Worm (Caenorhabditis elegans) whole organism, L4 larva: ENCODE results near the gene nsph-1.1.

Experiments used
- D1046.2 ChIP-seq: fragments of 200-800 bp; sonication (Bioruptor generic); IDR thresholded peaks from 2 replicates; pipeline ENCODE4 v1.3.6; 2022; ENCODE audit warnings: missing genetic modification characterization, missing compliant biosample characterization
- F10B5.3 ChIP-seq: sonication (generic microtip); optimal IDR thresholded peaks from 2 replicates; lab custom pipeline; 2016; ENCODE audit warnings: mild to moderate bottlenecking, missing genetic modification characterization, missing compliant biosample characterization
- F37D6.2 ChIP-seq: sonication (generic microtip); optimal IDR thresholded peaks from 2 replicates; lab custom pipeline; 2016; ENCODE audit warnings: mild to moderate bottlenecking, missing genetic modification characterization, missing compliant biosample characterization
- F44E2.7 ChIP-seq: fragments of 200-800 bp; sonication (Bioruptor generic); IDR thresholded peaks from 2 replicates; pipeline ENCODE4 v2.1.2; 2022; ENCODE audit warnings: missing genetic modification characterization, missing compliant biosample characterization
- T20F7.1 ChIP-seq: fragments of 200-800 bp; sonication (Bioruptor generic); optimal IDR thresholded peaks from 2 replicates; lab custom pipeline; 2018; ENCODE audit warnings: mild to moderate bottlenecking, missing genetic modification characterization, missing compliant biosample characterization
- Y105C5A.15 ChIP-seq: fragments of 200-800 bp; sonication (Bioruptor generic); IDR thresholded peaks from 2 replicates; pipeline ENCODE4 v1.3.6; 2022; ENCODE audit warnings: missing genetic modification characterization, missing compliant biosample characterization
- aly-2 ChIP-seq: sonication (generic microtip); optimal IDR thresholded peaks from 2 replicates; lab custom pipeline; 2018; ENCODE audit warnings: missing biosample characterization, missing genetic modification characterization
- arid-1 ChIP-seq: fragments of 200-800 bp; sonication (Bioruptor generic); conservative IDR thresholded peaks from 2 replicates; pipeline ENCODE4 v1.3.6; 2022; ENCODE audit warnings: missing genetic modification reagents, missing genetic modification characterization, missing compliant biosample characterization
- ceh-28 ChIP-seq: fragments of 150-350 bp; optimal IDR thresholded peaks from 2 replicates; lab custom pipeline; 2014; ENCODE audit warnings: missing biosample characterization, missing genetic modification reagents, missing genetic modification characterization
- daf-16 ChIP-seq, 3 experiments: sonication (generic microtip); optimal IDR thresholded peaks; 2 replicates each; lab custom pipeline; 2016 to 2017; ENCODE audit warnings: missing genetic modification characterization in 3 of 3, missing genetic modification reagents in 3 of 3, mild to moderate bottlenecking in 2 of 3, missing compliant biosample characterization in 2 of 3, missing biosample characterization in 1 of 3, moderate library complexity in 1 of 3
- daf-19 ChIP-seq: fragments of 200-800 bp; sonication (Bioruptor generic); conservative IDR thresholded peaks from 2 replicates; pipeline ENCODE4 v1.3.6; 2022; ENCODE audit warnings: missing genetic modification characterization, missing compliant biosample characterization
- daf-8 ChIP-seq: fragments of 200-800 bp; sonication (Bioruptor generic); IDR thresholded peaks from 2 replicates; pipeline ENCODE4 v1.3.6; 2022; ENCODE audit warnings: missing genetic modification characterization, missing compliant biosample characterization
- dmd-6 ChIP-seq: fragments of 200-800 bp; sonication (Bioruptor generic); IDR thresholded peaks from 2 replicates; pipeline ENCODE4 v1.3.6; 2022; ENCODE audit warnings: missing genetic modification reagents, missing genetic modification characterization, missing compliant biosample characterization
- dmd-8 ChIP-seq: fragments of 200-800 bp; sonication (Bioruptor generic); IDR thresholded peaks from 2 replicates; pipeline ENCODE4 v1.3.6; 2022; ENCODE audit warnings: missing genetic modification characterization, missing compliant biosample characterization
- duxl-1 ChIP-seq: sonication (generic microtip); optimal IDR thresholded peaks from 2 replicates; lab custom pipeline; 2016; ENCODE audit warnings: mild to moderate bottlenecking, missing genetic modification characterization, moderate library complexity, missing compliant biosample characterization; ENCODE audit not compliant: poor library complexity
- dve-1 ChIP-seq: sonication (generic microtip); optimal IDR thresholded peaks from 2 replicates; lab custom pipeline; 2017; ENCODE audit warnings: antibody characterized with exemption, mild to moderate bottlenecking, missing genetic modification characterization, missing compliant biosample characterization; ENCODE audit not compliant: insufficient read depth
- hlh-11 ChIP-seq: fragments of 200-800 bp; sonication (Bioruptor generic); optimal IDR thresholded peaks from 2 replicates; lab custom pipeline; 2018; ENCODE audit warnings: mild to moderate bottlenecking, missing genetic modification characterization, missing compliant biosample characterization
- hlh-30 ChIP-seq: sonication (generic microtip); optimal IDR thresholded peaks from 2 replicates; lab custom pipeline; 2017; ENCODE audit warnings: antibody characterized with exemption, mild to moderate bottlenecking, missing genetic modification characterization, missing compliant biosample characterization; ENCODE audit not compliant: insufficient read depth
- lim-7 ChIP-seq: fragments of 200-800 bp; sonication (Bioruptor generic); IDR thresholded peaks from 2 replicates; pipeline ENCODE4 v1.3.6; 2022; ENCODE audit warnings: missing genetic modification characterization, missing compliant biosample characterization
- lin-13 ChIP-seq: fragments of 150-350 bp; optimal IDR thresholded peaks from 2 replicates; lab custom pipeline; 2014; ENCODE audit warnings: missing biosample characterization, missing genetic modification reagents, missing genetic modification characterization
- lin-38 ChIP-seq: fragments of 200-800 bp; sonication (Bioruptor generic); IDR thresholded peaks from 2 replicates; pipeline ENCODE4 v1.3.6; 2022; ENCODE audit warnings: missing genetic modification reagents, missing genetic modification characterization, missing compliant biosample characterization
- madf-5 ChIP-seq, 2 experiments: fragments of 200-800 bp; sonication (Bioruptor generic); IDR thresholded peaks; 2 replicates each; pipeline ENCODE4 v1.3.6; 2022; ENCODE audit warnings: missing compliant biosample characterization in 2 of 2, missing genetic modification characterization in 2 of 2
- mdl-1 ChIP-seq, 2 experiments: fragments of 150-350 bp in 1 of 2; sonication (generic microtip) in 1 of 2; optimal IDR thresholded peaks; 2 replicates each; lab custom pipeline; 2014 to 2017; ENCODE audit warnings: missing biosample characterization in 2 of 2, missing genetic modification characterization in 2 of 2
- mdt-29 ChIP-seq: fragments of 200-800 bp; sonication (Bioruptor generic); IDR thresholded peaks from 2 replicates; pipeline ENCODE4 v1.3.6; 2022; ENCODE audit warnings: missing genetic modification reagents, missing genetic modification characterization, missing compliant biosample characterization
- mes-2 ChIP-seq: sonication (generic microtip); optimal IDR thresholded peaks from 2 replicates; lab custom pipeline; 2016; ENCODE audit warnings: missing genotype, mild to moderate bottlenecking, missing genetic modification characterization, missing compliant biosample characterization; ENCODE audit not compliant: poor library complexity, severe bottlenecking
- nhr-10 ChIP-seq: fragments of 150-350 bp; optimal IDR thresholded peaks from 2 replicates; lab custom pipeline; 2014; ENCODE audit warnings: missing biosample characterization, missing genetic modification characterization
- nhr-102 ChIP-seq: sonication (generic microtip); optimal IDR thresholded peaks from 2 replicates; lab custom pipeline; 2016; ENCODE audit warnings: mild to moderate bottlenecking, missing genetic modification characterization, moderate library complexity, missing compliant biosample characterization
- nhr-11 ChIP-seq: fragments of 150-350 bp; optimal IDR thresholded peaks from 2 replicates; lab custom pipeline; 2014; ENCODE audit warnings: missing biosample characterization, missing genetic modification characterization
- nhr-111 ChIP-seq: fragments of 200-800 bp; sonication (Bioruptor generic); optimal IDR thresholded peaks from 2 replicates; lab custom pipeline; 2018; ENCODE audit warnings: mild to moderate bottlenecking, missing genetic modification characterization, missing compliant biosample characterization
- nhr-237 ChIP-seq: sonication (generic microtip); optimal IDR thresholded peaks from 2 replicates; lab custom pipeline; 2017; ENCODE audit warnings: missing biosample characterization, missing genetic modification characterization
- nhr-28 ChIP-seq: fragments of 150-350 bp; optimal IDR thresholded peaks from 2 replicates; lab custom pipeline; 2014; ENCODE audit warnings: missing biosample characterization, missing genetic modification characterization
- nhr-48 ChIP-seq: sonication (generic microtip); optimal IDR thresholded peaks from 2 replicates; lab custom pipeline; 2016; ENCODE audit warnings: mild to moderate bottlenecking, missing genetic modification characterization, missing compliant biosample characterization
- nhr-6 ChIP-seq: fragments of 150-350 bp; optimal IDR thresholded peaks from 2 replicates; lab custom pipeline; 2014; ENCODE audit warnings: missing biosample characterization, missing genetic modification characterization
- nhr-76 ChIP-seq: fragments of 150-350 bp; optimal IDR thresholded peaks from 2 replicates; lab custom pipeline; 2014; ENCODE audit warnings: missing biosample characterization, missing genetic modification characterization
- nhr-77 ChIP-seq: fragments of 150-350 bp; optimal IDR thresholded peaks from 2 replicates; lab custom pipeline; 2014; ENCODE audit warnings: missing biosample characterization, missing genetic modification characterization
- php-3 ChIP-seq: fragments of 200-800 bp; sonication (Bioruptor generic); IDR thresholded peaks from 2 replicates; pipeline ENCODE4 v1.3.6; 2022; ENCODE audit warnings: missing genetic modification reagents, missing genetic modification characterization, missing compliant biosample characterization
- pqm-1 ChIP-seq: sonication (generic microtip); optimal IDR thresholded peaks from 2 replicates; lab custom pipeline; 2017; ENCODE audit warnings: missing biosample characterization, missing genetic modification characterization
- unc-39 ChIP-seq: sonication (generic microtip); optimal IDR thresholded peaks from 2 replicates; lab custom pipeline; 2017; ENCODE audit warnings: missing biosample characterization, missing genetic modification characterization
- unc-62 ChIP-seq, 3 experiments: fragments of 150-350 bp in 1 of 3; sonication (generic microtip); optimal IDR thresholded peaks in 2 of 3; peaks in 1 of 3; 1 replicate in 1 of 3; 2 replicates in 2 of 3; lab custom pipeline; 2014 to 2017; ENCODE audit warnings: missing biosample characterization in 3 of 3, missing genetic modification characterization in 3 of 3, missing genetic modification reagents in 3 of 3, missing genotype in 1 of 3
- vab-7 ChIP-seq: fragments of 200-800 bp; sonication (Bioruptor generic); IDR thresholded peaks from 2 replicates; pipeline ENCODE4 v1.3.6; 2022; ENCODE audit warnings: missing genetic modification reagents, missing genetic modification characterization, missing compliant biosample characterization
- zag-1 ChIP-seq: fragments of 150-350 bp; optimal IDR thresholded peaks from 2 replicates; lab custom pipeline; 2014; ENCODE audit warnings: missing biosample characterization, missing genetic modification characterization
- zip-11 ChIP-seq: fragments of 200-800 bp; sonication (Bioruptor generic); IDR thresholded peaks from 2 replicates; pipeline ENCODE4 v1.3.6; 2022; ENCODE audit warnings: missing genetic modification characterization, missing compliant biosample characterization

nsph-1.1 gene

DNA sequence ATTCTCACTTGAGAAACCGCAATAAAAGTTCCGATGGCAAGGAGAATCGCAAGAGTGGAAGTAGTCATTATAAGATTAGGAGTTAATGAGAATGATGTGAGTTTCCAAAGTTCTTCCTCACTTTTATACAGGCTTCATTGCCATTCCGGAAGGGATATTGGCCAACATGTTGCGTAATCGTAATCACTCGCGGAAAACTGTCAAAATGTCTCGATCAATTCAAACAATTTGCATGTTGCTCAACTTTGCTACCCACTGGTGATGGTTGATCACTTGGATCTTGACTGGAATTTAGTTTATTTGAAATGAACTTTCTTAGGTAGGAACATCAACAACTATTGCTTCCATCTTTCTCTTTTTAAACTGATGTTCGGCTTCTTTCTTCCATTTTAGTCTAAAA lies 29.1 kb upstream of the nsph-1.1 start, which contains the start of gene idpb-4:
Gene idpb-4, minus strand, starts transcription at position 101 of the 400 bp plus-strand sequence.
- TF ChIP-seq hlh-30 (tag; lab: Kevin White, UChicago) (no peak), zag-1 (tag; lab: Kevin White, UChicago) (no peak), daf-8 (GFP tag; lab: Robert Waterston, UW) (no peak), ceh-28 (tag; lab: Kevin White, UChicago) (no peak), daf-16 (GFP tag; optimal IDR thresholded peaks at IDR 0.05; lab: Kevin White, UChicago) (no peak), daf-16 (tag; optimal IDR thresholded peaks at IDR 0.05; lab: Kevin White, UChicago) (no peak), nhr-76 (tag; lab: Kevin White, UChicago) (no peak), nhr-237 (tag; lab: Kevin White, UChicago) (no peak), php-3 (GFP tag; lab: Robert Waterston, UW) (no peak), mdt-29 (GFP tag; lab: Robert Waterston, UW) (no peak)

DNA sequence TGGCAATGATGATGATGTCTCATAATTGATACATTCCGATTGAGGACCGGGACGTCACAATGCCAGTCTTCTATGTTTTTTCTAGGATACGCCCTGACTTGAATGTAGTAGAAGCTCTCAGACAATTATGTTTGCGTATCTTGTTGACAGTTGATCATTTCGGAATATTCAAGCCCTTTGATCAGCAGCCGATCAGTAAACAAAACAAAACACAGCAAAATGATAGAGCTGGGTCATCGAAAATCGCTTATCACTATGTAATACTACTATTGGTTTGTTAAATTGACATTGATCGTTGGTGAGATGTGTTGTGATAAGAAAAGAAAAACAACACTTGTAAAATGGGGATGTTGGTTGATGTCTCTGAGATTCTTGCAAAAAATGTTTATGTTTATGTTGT lies 28.3 kb upstream of the nsph-1.1 start:
- TF ChIP-seq dve-1 = peak; percentile 49
- TF ChIP-seq Y105C5A.15 (GFP tag; lab: Robert Waterston, UW) = no peak
- peak; percentile 20 for TF ChIP-seq hlh-11 (tag; lab: Kevin White, UChicago)
- no peak for TF ChIP-seq daf-16 (GFP tag; optimal IDR thresholded peaks at IDR 0.05; lab: Kevin White, UChicago)
- TF ChIP-seq daf-16 (tag; optimal IDR thresholded peaks at IDR 0.05; lab: Kevin White, UChicago) = peak; percentile 92

DNA sequence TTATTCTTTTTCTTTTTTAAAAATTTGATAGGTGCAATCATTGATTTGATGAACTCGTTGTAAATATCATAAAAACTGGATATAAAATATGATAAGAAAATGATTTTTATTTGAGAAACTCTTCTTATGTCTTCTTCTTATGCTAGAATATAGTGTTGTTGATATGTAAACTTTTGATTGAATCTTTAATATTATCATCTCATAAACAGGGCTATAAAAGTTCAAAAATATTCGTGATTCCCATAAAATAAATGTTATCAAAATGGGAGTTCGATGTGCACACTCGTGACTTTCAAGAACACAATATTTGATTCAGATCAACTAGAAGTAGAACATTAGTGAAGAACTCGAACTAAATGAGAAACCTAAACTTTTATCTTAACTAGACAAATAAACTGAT lies 27.6 kb upstream of the nsph-1.1 start:
- no peak for TF ChIP-seq F37D6.2
- TF ChIP-seq mes-2 = no peak
- no peak for TF ChIP-seq arid-1 (GFP tag; lab: Robert Waterston, UW)
- no peak for TF ChIP-seq madf-5 (GFP tag; IDR thresholded peaks at IDR 0.05; lab: Robert Waterston, UW)
- no peak for TF ChIP-seq lim-7 (GFP tag; lab: Robert Waterston, UW)
- TF ChIP-seq T20F7.1 = no peak
- no peak for TF ChIP-seq unc-39 (tag; lab: Kevin White, UChicago)
- peak; percentile 11 for TF ChIP-seq hlh-30 (tag; lab: Kevin White, UChicago)
- no peak for TF ChIP-seq D1046.2 (GFP tag; lab: Robert Waterston, UW)
- no peak for TF ChIP-seq vab-7 (GFP tag; lab: Robert Waterston, UW)
- no peak for TF ChIP-seq lin-13
- TF ChIP-seq nhr-48 = peak; percentile 64
- no peak for TF ChIP-seq zip-11 (GFP tag; lab: Robert Waterston, UW)
- peak; percentile 25 for TF ChIP-seq pqm-1
- TF ChIP-seq nhr-6 (tag; lab: Kevin White, UChicago) = no peak
- TF ChIP-seq hlh-11 (tag; lab: Kevin White, UChicago) = peak; percentile 53
- TF ChIP-seq nhr-10 (tag; lab: Kevin White, UChicago) = peak; percentile 23
- TF ChIP-seq duxl-1 (tag; lab: Kevin White, UChicago) = no peak
- TF ChIP-seq mdl-1 (tag; optimal IDR thresholded peaks at IDR 0.05; lab: Kevin White, UChicago) = peak in 1 of 2 experiments; percentile 34
- no peak for TF ChIP-seq nhr-111 (GFP tag; lab: Kevin White, UChicago)
- TF ChIP-seq nhr-11 = no peak
- no peak for TF ChIP-seq unc-62 (GFP tag; optimal IDR thresholded peaks at IDR 0.05 in 1 of 2; lab: Kevin White, UChicago)
- TF ChIP-seq unc-62 (tag; optimal IDR thresholded peaks at IDR 0.05; lab: Kevin White, UChicago) = no peak
- TF ChIP-seq dmd-6 = peak; percentile 57
- TF ChIP-seq nhr-237 (tag; lab: Kevin White, UChicago) = no peak
- TF ChIP-seq dve-1 = peak; percentile 92
- no peak for TF ChIP-seq aly-2 (tag; lab: Kevin White, UChicago)
- TF ChIP-seq nhr-102 (tag; lab: Kevin White, UChicago) = peak; percentile 22
- no peak for TF ChIP-seq dmd-8 (GFP tag; lab: Robert Waterston, UW)
- no peak for TF ChIP-seq daf-16 (GFP tag; optimal IDR thresholded peaks at IDR 0.05; lab: Kevin White, UChicago)
- peak; percentile 99 for TF ChIP-seq daf-16 (tag; optimal IDR thresholded peaks at IDR 0.05; lab: Kevin White, UChicago)
- TF ChIP-seq F10B5.3 (tag; lab: Kevin White, UChicago) = no peak
- TF ChIP-seq daf-19 (GFP tag; lab: Robert Waterston, UW) = no peak
- TF ChIP-seq php-3 (GFP tag; lab: Robert Waterston, UW) = peak; percentile 98
- peak; percentile 66 for TF ChIP-seq nhr-28 (tag; lab: Kevin White, UChicago)
- TF ChIP-seq F44E2.7 (GFP tag; lab: Robert Waterston, UW) = no peak
- peak; percentile 82 for TF ChIP-seq nhr-77
- TF ChIP-seq lin-38 (GFP tag; lab: Robert Waterston, UW) = no peak
